Worm (Caenorhabditis elegans): ENCODE results near the gene F44E5.5.

DNA sequence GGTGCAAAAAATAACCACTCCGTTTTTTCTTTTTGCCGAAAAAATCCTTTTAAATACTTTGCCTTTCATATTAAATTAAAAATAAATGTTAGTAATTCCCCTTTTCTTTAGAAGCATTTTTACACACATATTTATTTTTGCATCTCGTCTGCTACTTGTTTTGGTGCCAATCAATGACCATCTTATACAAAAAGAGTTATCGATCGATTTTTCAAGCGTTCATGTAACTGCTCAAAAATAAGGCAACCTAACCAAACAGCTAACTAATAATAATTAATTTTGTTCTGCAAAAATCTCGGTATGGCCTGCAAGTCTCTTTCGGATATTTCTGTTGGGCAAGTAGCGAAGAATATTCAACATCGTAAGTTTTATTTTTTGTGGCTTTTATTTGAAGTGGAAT is 7.0 kb downstream of the F44E5.5 start, which contains the start of gene F44E5.2:
- TF ChIP-seq tbx-11 (GFP tag; IDR thresholded peaks at IDR 0.05) (no peak), ets-7 (tag; optimal IDR thresholded peaks at IDR 0.05) (no peak), ama-1 (optimal IDR thresholded peaks at IDR 0.05) (no peak), B0310.2 (tag; optimal IDR thresholded peaks at IDR 0.05) (no peak), pes-1 (GFP tag; IDR thresholded peaks at IDR 0.05) (no peak), scrt-1 (GFP tag; IDR thresholded peaks at IDR 0.05) (no peak), ceh-36 (tag; optimal IDR thresholded peaks at IDR 0.05) (no peak), flt-1 (GFP tag; IDR thresholded peaks at IDR 0.05) (no peak), F13C5.2 (tag; optimal IDR thresholded peaks at IDR 0.05) (no peak), tra-4 (tag; optimal IDR thresholded peaks at IDR 0.05) (no peak), hmbx-1 (tag; optimal IDR thresholded peaks at IDR 0.05) (no peak), aly-1 (tag; optimal IDR thresholded peaks at IDR 0.05) (no peak), hnd-1 (tag; optimal IDR thresholded peaks at IDR 0.05) (no peak)
